Fruit fly (Drosophila melanogaster) whole organism: ENCODE measurements around the gene CG9287.

Source experiments
- CG8478 ChIP-seq: fragments of >200 bp; optimal IDR thresholded peaks from 2 replicates; lab custom pipeline; 2018; ENCODE audit warnings: inconsistent platforms
- Dll ChIP-seq: fragments of >200 bp; optimal IDR thresholded peaks from 2 replicates; lab custom pipeline; 2017
- EcR ChIP-seq, 2 experiments: fragments of >200 bp; optimal IDR thresholded peaks; 2 replicates each; lab custom pipeline; 2017; ENCODE audit warnings: missing biosample characterization in 2 of 2, missing genetic modification characterization in 2 of 2, missing genetic modification reagents in 2 of 2
- pan ChIP-seq: fragments of >200 bp; optimal IDR thresholded peaks from 2 replicates; lab custom pipeline; 2017
- psq ChIP-seq: fragments of >200 bp; optimal IDR thresholded peaks from 2 replicates; lab custom pipeline; 2017

dm6 chr2L:8721028-8721427 lies 41.4 kb upstream of the CG9287 start:
- no peak for TF ChIP-seq psq (lab: Kevin White, UChicago)
- no peak for TF ChIP-seq pan (lab: Kevin White, UChicago)
- TF ChIP-seq Dll (lab: Kevin White, UChicago): no peak
- no peak for TF ChIP-seq CG8478
- TF ChIP-seq EcR (GFP tag; optimal IDR thresholded peaks at IDR 0.05; lab: Kevin White, UChicago): no peak
